Fruit fly (Drosophila melanogaster): Measurements from ENCODE around the gene CG18581.

CG18581 gene

DNA sequence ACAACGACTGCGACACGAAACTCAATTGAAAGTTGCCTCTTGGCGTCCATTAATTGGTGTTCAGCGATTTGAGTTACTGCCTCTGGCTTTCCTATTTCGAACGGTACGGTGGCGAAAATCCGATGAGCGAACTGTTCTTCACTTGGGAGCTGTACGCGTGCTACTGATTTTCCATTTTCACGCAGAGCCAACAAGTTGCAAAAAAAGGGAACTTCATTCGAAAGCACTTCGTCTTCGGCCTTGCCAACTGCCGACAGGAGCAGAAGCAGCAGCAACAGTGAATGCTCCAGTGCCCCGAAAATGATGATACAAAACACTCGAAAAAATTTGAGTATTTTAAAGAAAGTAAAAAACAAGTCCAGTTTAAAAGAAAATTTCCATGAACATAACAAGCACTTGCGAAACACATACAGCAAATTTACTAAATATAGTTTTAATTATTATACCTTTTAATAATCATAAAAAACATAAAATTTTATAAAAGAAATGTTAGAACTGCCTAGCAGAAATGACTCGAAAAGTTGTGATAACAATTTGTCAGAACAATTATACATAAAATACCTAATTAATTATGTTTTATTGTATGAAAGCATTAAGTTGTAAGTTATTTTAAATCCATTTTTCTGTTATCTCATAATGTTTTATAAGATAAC is 15.8 kb downstream of the CG18581 start:
- TF ChIP-seq foxo (GFP tag; optimal IDR thresholded peaks at IDR 0.05) (peak in 1 of 2 experiments; percentile 0), HLH106 (tag; optimal IDR thresholded peaks at IDR 0.05) (peak; percentile 19), sage (GFP tag; optimal IDR thresholded peaks at IDR 0.05) (no peak)

- TF ChIP-seq Dfd (GFP tag; optimal IDR thresholded peaks at IDR 0.05) (peak; percentile 3), dmrt93B (GFP tag; optimal IDR thresholded peaks at IDR 0.05) (no peak)
These were observed 18.2 kb downstream of the CG18581 start for dm6 chr3L:15031773-15032172.

DNA sequence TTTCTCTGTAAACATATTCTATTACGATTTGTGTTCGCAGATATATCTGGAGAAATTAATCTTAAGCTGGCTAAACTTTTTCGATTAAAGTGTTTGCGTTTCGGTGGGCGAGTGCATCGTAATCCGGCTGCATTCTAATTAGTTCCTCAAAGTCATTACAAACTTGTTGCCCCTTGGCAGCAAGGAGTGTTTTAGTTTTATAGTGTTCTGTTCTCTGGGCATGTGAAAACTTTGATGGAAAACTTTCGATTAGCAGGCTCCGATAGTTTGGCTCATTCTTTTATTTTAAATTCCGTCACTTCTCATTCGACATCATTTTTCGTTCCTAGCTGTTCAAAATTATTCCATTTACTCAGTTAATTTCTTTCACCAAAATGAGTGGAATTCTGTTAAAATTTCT is 26.8 kb downstream of the CG18581 start, which contains the start of gene CG32148:
CG32148 (plus strand) TSS at position 301 of the 400 bp plus-strand sequence.
- no peak for TF ChIP-seq sv (GFP tag; optimal IDR thresholded peaks at IDR 0.05)
- no peak for TF ChIP-seq jim (GFP tag; optimal IDR thresholded peaks at IDR 0.05)
- no peak for TF ChIP-seq Mio (GFP tag; optimal IDR thresholded peaks at IDR 0.05)
- no peak for TF ChIP-seq Dif (GFP tag; optimal IDR thresholded peaks at IDR 0.05; ENCODE audit: partially characterized antibody)
- TF ChIP-seq psq (GFP tag; optimal IDR thresholded peaks at IDR 0.05), result no peak
- no peak for TF ChIP-seq pan (optimal IDR thresholded peaks at IDR 0.05)
- TF ChIP-seq Rel (GFP tag; optimal IDR thresholded peaks at IDR 0.05), result no peak
- no peak for TF ChIP-seq Rel (tag; optimal IDR thresholded peaks at IDR 0.05)
- TF ChIP-seq Dfd (GFP tag; optimal IDR thresholded peaks at IDR 0.05), result no peak
- no peak for TF ChIP-seq usp (GFP tag; optimal IDR thresholded peaks at IDR 0.05)

dm6 chr3L:15021008-15021407 is 29.0 kb downstream of the CG18581 start:
- no peak for TF ChIP-seq Myc (optimal IDR thresholded peaks at IDR 0.05)
- TF ChIP-seq Rel (GFP tag; optimal IDR thresholded peaks at IDR 0.05), result no peak
- no peak for TF ChIP-seq Rel (tag; optimal IDR thresholded peaks at IDR 0.05)
- no peak for TF ChIP-seq dsf (GFP tag; optimal IDR thresholded peaks at IDR 0.05; ENCODE audit: borderline replicate concordance)
- no peak for TF ChIP-seq HLH106 (tag; optimal IDR thresholded peaks at IDR 0.05)
- TF ChIP-seq CG9705 (GFP tag; optimal IDR thresholded peaks at IDR 0.05), result no peak
- no peak for TF ChIP-seq OdsH (GFP tag; optimal IDR thresholded peaks at IDR 0.05)
- TF ChIP-seq CG32264 (GFP tag; optimal IDR thresholded peaks at IDR 0.05), result no peak
- TF ChIP-seq brk (GFP tag; optimal IDR thresholded peaks at IDR 0.05), result no peak
- no peak for TF ChIP-seq pan (optimal IDR thresholded peaks at IDR 0.05)
- TF ChIP-seq usp (GFP tag; optimal IDR thresholded peaks at IDR 0.05), result no peak
- no peak for TF ChIP-seq foxo (GFP tag; optimal IDR thresholded peaks at IDR 0.05)
- TF ChIP-seq rgr (GFP tag; optimal IDR thresholded peaks at IDR 0.05), result no peak
- TF ChIP-seq br (GFP tag; optimal IDR thresholded peaks at IDR 0.05), result no peak
- no peak for TF ChIP-seq CrebA (GFP tag; optimal IDR thresholded peaks at IDR 0.05; ENCODE audit: borderline replicate concordance)
- TF ChIP-seq N (GFP tag; optimal IDR thresholded peaks at IDR 0.05), result no peak

- TF ChIP-seq Hr78 (GFP tag; optimal IDR thresholded peaks at IDR 0.05), result no peak
- TF ChIP-seq CG9705 (GFP tag; optimal IDR thresholded peaks at IDR 0.05), result peak; percentile 26
- peak; percentile 12 for TF ChIP-seq CG32264 (GFP tag; optimal IDR thresholded peaks at IDR 0.05)
- peak; percentile 5 for TF ChIP-seq Rel (GFP tag; optimal IDR thresholded peaks at IDR 0.05)
- TF ChIP-seq Rel (tag; optimal IDR thresholded peaks at IDR 0.05), result no peak
- peak; percentile 83 for TF ChIP-seq rgr (GFP tag; optimal IDR thresholded peaks at IDR 0.05)
- peak; percentile 67 for TF ChIP-seq Sp1 (GFP tag; optimal IDR thresholded peaks at IDR 0.05)
- peak; percentile 65 for TF ChIP-seq fru (GFP tag; optimal IDR thresholded peaks at IDR 0.05)
- no peak for TF ChIP-seq Vsx2 (GFP tag; optimal IDR thresholded peaks at IDR 0.05; ENCODE audit: partially characterized antibody)
- no peak for TF ChIP-seq pan (optimal IDR thresholded peaks at IDR 0.05)
- peak; percentile 87 for TF ChIP-seq brk (GFP tag; optimal IDR thresholded peaks at IDR 0.05)
- peak; percentile 42 for TF ChIP-seq Hnf4 (GFP tag; optimal IDR thresholded peaks at IDR 0.05)
- no peak for TF ChIP-seq dl (GFP tag; optimal IDR thresholded peaks at IDR 0.05; ENCODE audit: insufficient read depth in 1 of 2, partially characterized antibody in 2 of 2)
- TF ChIP-seq lola (GFP tag; optimal IDR thresholded peaks at IDR 0.05), result no peak
- peak; percentile 12 for TF ChIP-seq Jra (GFP tag; optimal IDR thresholded peaks at IDR 0.05)
- TF ChIP-seq Hr83 (GFP tag; optimal IDR thresholded peaks at IDR 0.05; ENCODE audit: poor library complexity, severe bottlenecking), result peak; percentile 55
- TF ChIP-seq Mio (GFP tag; optimal IDR thresholded peaks at IDR 0.05), result no peak
- TF ChIP-seq sage (GFP tag; optimal IDR thresholded peaks at IDR 0.05), result peak; percentile 71
- TF ChIP-seq ey (GFP tag; optimal IDR thresholded peaks at IDR 0.05), result peak; percentile 51
- TF ChIP-seq sv (GFP tag; optimal IDR thresholded peaks at IDR 0.05), result peak; percentile 73
- TF ChIP-seq CrebA (GFP tag; optimal IDR thresholded peaks at IDR 0.05; ENCODE audit: borderline replicate concordance), result peak; percentile 1
- peak; percentile 20 for TF ChIP-seq Dfd (GFP tag; optimal IDR thresholded peaks at IDR 0.05)
- TF ChIP-seq tai (GFP tag; optimal IDR thresholded peaks at IDR 0.05), result no peak
- peak; percentile 43 for TF ChIP-seq psq (GFP tag; optimal IDR thresholded peaks at IDR 0.05)
- no peak for TF ChIP-seq Abd-B (GFP tag; optimal IDR thresholded peaks at IDR 0.05)
- TF ChIP-seq GATAd (GFP tag; optimal IDR thresholded peaks at IDR 0.05), result no peak
- TF ChIP-seq dmrt93B (GFP tag; optimal IDR thresholded peaks at IDR 0.05), result no peak
- peak in 1 of 2 experiments; percentile 74 for TF ChIP-seq foxo (GFP tag; optimal IDR thresholded peaks at IDR 0.05)
- no peak for TF ChIP-seq usp (GFP tag; optimal IDR thresholded peaks at IDR 0.05)
- peak; percentile 75 for TF ChIP-seq OdsH (GFP tag; optimal IDR thresholded peaks at IDR 0.05)
- no peak for TF ChIP-seq N (GFP tag; optimal IDR thresholded peaks at IDR 0.05)
- peak; percentile 44 for TF ChIP-seq br (GFP tag; optimal IDR thresholded peaks at IDR 0.05)
These were observed 35.9 kb downstream of the CG18581 start, which contains the start of gene Reck for dm6 chr3L:15013957-15014692. Gene Reck, minus strand, starts transcription at chr3L:15014062.

Data from whole organism, wandering third instar larva.